Worm (Caenorhabditis elegans) whole organism, dauer: ENCODE data around the gene del-1.

Source experiments
- unc-62 ChIP-seq: sonication (generic microtip); optimal IDR thresholded peaks from 2 replicates; lab custom pipeline; 2017; ENCODE audit warnings: missing biosample characterization, missing genetic modification reagents, missing genetic modification characterization

The del-1 gene

DNA sequence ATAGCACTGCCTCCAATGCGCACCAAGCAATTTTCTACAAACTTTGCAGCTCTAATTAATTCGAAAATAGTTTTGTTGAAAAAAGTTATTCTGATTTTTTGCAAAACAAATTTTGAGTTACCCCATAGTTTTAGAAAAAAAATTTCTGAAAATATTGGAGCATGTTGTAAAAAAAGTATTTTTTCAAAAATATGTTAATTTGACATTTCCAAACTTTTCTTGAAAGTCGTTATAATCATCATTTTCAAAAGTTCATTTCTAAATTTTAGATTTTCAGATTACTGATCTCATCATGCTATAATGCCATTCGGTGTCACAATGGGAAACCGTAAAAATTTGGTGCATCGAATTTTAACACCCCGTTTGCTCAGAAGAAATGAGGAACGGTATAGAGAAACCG is at the start of gene del-1:
Gene del-1 (plus strand): TSS at position 301 of the 400 bp plus-strand sequence.
- no peak for TF ChIP-seq unc-62 (GFP tag; lab: Kevin White, UChicago)

DNA sequence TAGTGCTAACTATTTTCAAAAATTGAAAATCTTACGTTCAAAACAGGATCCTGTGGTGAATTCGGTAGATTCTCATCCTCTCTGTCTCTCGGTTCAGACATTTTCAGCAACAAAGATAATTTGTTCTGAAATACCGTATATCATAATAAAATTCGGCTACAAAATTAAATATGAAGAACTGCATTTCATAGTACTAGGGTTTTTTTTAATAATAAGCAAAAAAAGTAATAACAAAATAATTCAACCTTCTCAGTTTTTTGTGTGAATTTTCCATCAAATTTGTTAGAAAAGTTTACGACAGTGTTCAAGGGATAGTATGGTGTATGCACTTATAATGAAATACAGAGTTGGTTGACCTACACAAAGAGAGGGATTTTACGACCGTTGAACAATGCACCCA is 44.7 kb upstream of the del-1 start, which contains the start of gene K06G5.3:
Gene K06G5.3 (minus strand): TSS at position 101 of the 400 bp plus-strand sequence.
- no peak for TF ChIP-seq unc-62 (GFP tag; lab: Kevin White, UChicago)

- no peak for TF ChIP-seq unc-62 (GFP tag; lab: Kevin White, UChicago)
Measured at ce11 chrX:14225273-14225672, 42.6 kb upstream of the del-1 start, which contains the start of gene cyp-13B2. Gene cyp-13B2, plus strand, starts transcription at chrX:14225573.

ce11 chrX:14228764-14229163 is 39.1 kb upstream of the del-1 start:
- TF ChIP-seq unc-62 (GFP tag; lab: Kevin White, UChicago), result no peak

ce11 chrX:14231987-14232386 is 35.9 kb upstream of the del-1 start:
- no peak for TF ChIP-seq unc-62 (GFP tag; lab: Kevin White, UChicago)

- TF ChIP-seq unc-62 (GFP tag; lab: Kevin White, UChicago), result no peak
Measured at ce11 chrX:14234366-14234765, 33.5 kb upstream of the del-1 start, which contains the start of gene srg-36. Gene srg-36, minus strand, starts transcription at chrX:14234466.

ce11 chrX:14234932-14235331 is 32.9 kb upstream of the del-1 start, which contains the start of gene srg-37:
Gene srg-37, minus strand, starts transcription at chrX:14235032.
- TF ChIP-seq unc-62 (GFP tag; lab: Kevin White, UChicago), result no peak

DNA sequence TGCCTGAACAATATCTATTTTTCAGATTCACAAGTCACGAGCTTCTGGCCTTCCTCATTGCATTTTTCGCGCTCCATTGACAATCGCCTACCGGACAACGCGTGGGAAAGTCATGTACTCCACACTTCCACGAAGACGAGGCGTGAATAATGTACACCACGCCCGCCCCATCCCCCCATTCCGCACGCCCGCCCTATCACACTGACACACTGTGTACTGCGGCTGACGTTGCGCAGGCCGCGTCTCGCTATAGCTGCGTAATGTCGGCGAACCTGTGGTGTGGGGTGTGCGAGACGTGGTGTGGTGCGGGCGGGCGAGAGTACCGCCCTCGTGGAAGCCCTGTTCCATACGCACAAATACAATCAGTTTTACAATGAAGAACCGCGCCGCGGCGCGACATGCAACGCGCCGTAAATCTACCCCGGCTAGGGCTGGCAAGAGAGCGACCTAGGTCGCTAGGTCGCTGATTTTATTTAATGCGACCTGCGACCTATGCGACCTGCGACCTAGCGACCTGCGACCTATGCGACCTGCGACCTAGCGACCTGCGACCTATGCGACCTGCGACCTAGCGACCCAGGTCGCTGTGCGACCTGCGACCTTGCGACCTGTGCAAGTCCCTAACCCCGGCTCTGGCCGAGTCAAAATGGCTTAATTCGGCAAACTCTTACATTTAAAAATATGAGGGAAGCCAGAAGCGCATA is 31.6 kb upstream of the del-1 start:
- TF ChIP-seq unc-62 (GFP tag; lab: Kevin White, UChicago), result no peak

DNA sequence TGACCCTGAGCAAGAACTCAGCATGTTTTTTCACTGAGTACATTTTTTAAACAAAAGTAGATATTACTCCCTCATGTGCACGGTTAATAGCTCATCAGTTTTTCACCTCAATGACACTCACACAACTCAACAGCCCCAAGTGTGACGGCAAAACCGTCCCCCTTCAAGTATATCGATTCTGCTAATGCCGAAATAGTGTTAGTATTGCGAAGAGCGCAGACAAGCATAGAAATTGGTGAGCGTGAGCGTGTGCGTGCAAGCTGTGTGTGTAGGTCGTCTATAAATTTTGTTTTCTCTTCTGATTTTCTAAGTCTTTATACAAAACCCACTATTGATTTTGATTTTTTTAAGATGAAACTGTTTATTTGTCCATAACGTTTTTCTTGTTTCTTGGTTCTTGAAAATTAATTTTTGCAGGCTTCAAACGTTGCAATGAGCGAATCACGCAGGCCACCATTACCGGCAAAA is 29.6 kb upstream of the del-1 start, which contains the start of gene K04C1.2:
Gene K04C1.2 (plus strand): TSS at position 418 of the 468 bp plus-strand sequence.
- no peak for TF ChIP-seq unc-62 (GFP tag; lab: Kevin White, UChicago)

ce11 chrX:14240205-14240604 is 27.7 kb upstream of the del-1 start:
- no peak for TF ChIP-seq unc-62 (GFP tag; lab: Kevin White, UChicago)

DNA sequence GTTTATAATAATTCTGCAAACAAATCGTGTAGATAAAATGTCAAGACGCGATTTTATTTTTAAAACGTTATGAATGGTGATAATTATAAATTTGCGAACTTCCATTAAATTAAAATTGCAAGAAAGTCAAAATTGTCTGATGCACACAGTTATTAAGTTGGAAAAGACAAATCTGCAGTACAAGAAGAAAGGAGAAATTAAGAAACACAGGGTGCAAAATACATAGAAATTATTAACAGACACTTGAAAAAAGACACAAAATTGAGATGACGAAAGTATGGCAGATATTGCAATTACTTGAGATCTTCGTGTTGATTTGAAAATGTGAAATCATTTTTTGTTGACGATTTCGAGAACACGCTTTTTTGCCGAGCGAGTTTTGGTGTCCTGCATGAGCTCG is 26.4 kb upstream of the del-1 start:
- no peak for TF ChIP-seq unc-62 (GFP tag; lab: Kevin White, UChicago)

ce11 chrX:14243345-14243961 is 24.4 kb upstream of the del-1 start, which contains the start of gene K04C1.3:
Gene K04C1.3, minus strand, starts transcription at chrX:14243395.
- TF ChIP-seq unc-62 (GFP tag; lab: Kevin White, UChicago), result no peak

- no peak for TF ChIP-seq unc-62 (GFP tag; lab: Kevin White, UChicago)
Measured at ce11 chrX:14244493-14244892, 23.4 kb upstream of the del-1 start.

DNA sequence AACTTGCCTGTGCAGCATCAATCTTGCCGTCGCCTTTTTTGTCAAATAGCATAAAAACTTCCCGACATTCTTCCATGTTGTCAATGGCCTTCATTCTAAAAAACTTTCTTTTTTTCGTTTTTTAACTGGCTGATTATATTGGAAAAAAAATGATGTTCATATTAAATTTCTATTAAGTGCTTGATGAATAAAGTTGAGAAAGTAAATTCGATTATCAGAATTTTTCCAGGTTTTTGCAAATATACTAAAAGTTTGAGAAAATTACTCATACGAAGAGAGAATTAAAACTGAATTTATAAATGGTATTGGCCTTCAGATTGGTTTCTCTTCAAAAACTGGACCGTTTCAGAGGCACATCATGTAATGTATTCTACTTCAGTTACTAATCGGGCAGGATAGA is 21.4 kb upstream of the del-1 start, which contains the start of gene mlc-6:
Gene mlc-6 (minus strand): TSS at position 101 of the 400 bp plus-strand sequence.
- TF ChIP-seq unc-62 (GFP tag; lab: Kevin White, UChicago), result no peak

ce11 chrX:14247436-14248103 is 20.3 kb upstream of the del-1 start, which contains the start of gene K04C1.5:
Gene K04C1.5, plus strand, starts transcription at chrX:14248053.
- no peak for TF ChIP-seq unc-62 (GFP tag; lab: Kevin White, UChicago)

DNA sequence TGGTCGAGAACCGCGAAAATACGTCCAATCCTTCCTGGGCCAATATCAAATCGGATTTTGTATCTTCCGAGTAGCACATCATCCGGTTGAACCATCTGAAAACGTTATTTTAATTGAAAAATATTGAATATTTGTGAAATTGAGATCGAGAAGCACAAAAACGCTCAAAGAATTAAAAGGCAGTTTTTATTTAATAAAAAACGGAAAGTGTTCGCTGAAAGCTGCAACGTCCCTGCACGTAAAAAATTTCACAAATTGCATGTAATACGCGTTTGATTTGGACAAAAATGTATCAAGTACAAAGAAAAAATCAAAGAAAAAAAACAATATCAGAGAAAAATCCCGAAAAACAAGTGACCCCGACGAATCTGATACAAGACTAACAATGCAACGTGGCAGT is 15.8 kb upstream of the del-1 start, which contains the start of gene E02H4.6:
Gene E02H4.6 (minus strand): TSS at position 101 of the 400 bp plus-strand sequence.
- TF ChIP-seq unc-62 (GFP tag; lab: Kevin White, UChicago), result no peak
